Worm (Caenorhabditis elegans) whole organism, L4/young adult: ENCODE results near the gene fut-4.

Experiments
- W03F9.2 ChIP-seq: fragments of 150-350 bp; optimal IDR thresholded peaks from 2 replicates; lab custom pipeline; 2014; ENCODE audit warnings: missing biosample characterization, missing genetic modification characterization
- dao-5 ChIP-seq: sonication (generic microtip); optimal IDR thresholded peaks from 2 replicates; lab custom pipeline; 2016; ENCODE audit warnings: missing genotype, missing genetic modification characterization, moderate library complexity, missing compliant biosample characterization
- him-1 ChIP-seq: sonication (generic microtip); optimal IDR thresholded peaks from 2 replicates; lab custom pipeline; 2016; ENCODE audit warnings: missing genotype, missing genetic modification reagents, missing genetic modification characterization, missing compliant biosample characterization

- TF ChIP-seq him-1 (tag; lab: Kevin White, UChicago) (no peak), W03F9.2 (tag; lab: Kevin White, UChicago) (no peak), dao-5 (no peak)
Measured at ce11 chrII:2796431-2796830, 25.9 kb downstream of the fut-4 start.
